Worm (Caenorhabditis elegans) whole organism, L2 larva: Measurements from ENCODE around the gene fzr-1.

Source experiments
- ama-1 ChIP-seq: fragments of 150-350 bp; optimal IDR thresholded peaks from 2 replicates; lab custom pipeline; 2018; ENCODE audit warnings: inconsistent platforms
- lin-13 ChIP-seq: fragments of 150-350 bp; optimal IDR thresholded peaks from 2 replicates; lab custom pipeline; 2014; ENCODE audit warnings: missing biosample characterization, missing genetic modification reagents, missing genetic modification characterization
- mab-5 ChIP-seq: fragments of 150-350 bp; optimal IDR thresholded peaks from 2 replicates; lab custom pipeline; 2014; ENCODE audit warnings: missing biosample characterization, missing genetic modification characterization
- mdl-1 ChIP-seq, 2 experiments: fragments of 150-350 bp in 1 of 2; sonication (generic microtip) in 1 of 2; optimal IDR thresholded peaks; 2 replicates each; lab custom pipeline; 2017; ENCODE audit warnings: missing biosample characterization in 2 of 2, missing genetic modification characterization in 2 of 2
- skn-1 ChIP-seq: sonication (generic microtip); optimal IDR thresholded peaks from 2 replicates; lab custom pipeline; 2017; ENCODE audit warnings: missing biosample characterization, missing genetic modification characterization
- snpc-4 ChIP-seq: fragments of 150-350 bp; optimal IDR thresholded peaks from 2 replicates; lab custom pipeline; 2014; ENCODE audit warnings: missing biosample characterization, missing genetic modification characterization
- unc-55 ChIP-seq: fragments of 150-350 bp; sonication (generic microtip); optimal IDR thresholded peaks from 3 replicates; lab custom pipeline; 2014; ENCODE audit warnings: missing biosample characterization, missing genetic modification reagents, missing genetic modification characterization
- zag-1 ChIP-seq: fragments of 150-350 bp; optimal IDR thresholded peaks from 2 replicates; lab custom pipeline; 2014; ENCODE audit warnings: missing biosample characterization, missing genetic modification characterization

DNA sequence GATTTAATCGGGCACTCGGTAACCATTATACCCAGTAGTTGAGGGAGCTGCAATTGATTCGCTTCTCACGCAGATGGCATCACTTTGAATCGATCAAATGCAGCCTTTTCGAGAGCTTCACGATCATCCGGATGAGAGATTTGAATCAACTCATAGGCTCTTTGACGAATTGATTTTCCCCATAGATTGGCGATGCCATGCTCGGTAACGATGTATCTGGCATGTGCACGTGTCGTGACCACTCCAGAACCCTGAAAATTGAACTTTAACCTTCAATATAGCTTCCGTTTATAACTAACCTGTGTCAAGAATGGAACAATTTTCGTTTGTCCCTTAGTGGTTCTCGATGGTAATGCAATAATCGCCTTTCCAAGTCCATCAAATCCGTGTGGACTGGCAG, 39.9 kb upstream of the fzr-1 start:
- no peak for TF ChIP-seq zag-1 (tag; lab: Kevin White, UChicago)
- no peak for TF ChIP-seq skn-1 (tag; lab: Kevin White, UChicago)
- TF ChIP-seq ama-1 (lab: Kevin White, UChicago), result no peak
- no peak for TF ChIP-seq mdl-1 (tag; optimal IDR thresholded peaks at IDR 0.05; lab: Kevin White, UChicago)
- no peak for TF ChIP-seq lin-13
- no peak for TF ChIP-seq mab-5 (tag; lab: Kevin White, UChicago)
- no peak for TF ChIP-seq snpc-4 (tag; lab: Kevin White, UChicago)
- TF ChIP-seq unc-55 (GFP tag; lab: Kevin White, UChicago), result no peak
